Fruit fly (Drosophila melanogaster) whole organism, pupa: Measurements from ENCODE around the gene PolD1.
A peak's percentile ranks its signal among the peaks of the same experiment; 100 is the strongest.

Source experiments
- CG10348 ChIP-seq: fragments of 200-800 bp; sonication (Bioruptor generic); IDR thresholded peaks from 2 replicates; pipeline ENCODE4 v1.3.6; 2022; ENCODE audit warnings: missing biosample characterization, missing genetic modification characterization
- CG15710 ChIP-seq: fragments of 200-800 bp; sonication (Bioruptor generic); optimal IDR thresholded peaks from 2 replicates; lab custom pipeline; 2018; ENCODE audit warnings: missing biosample characterization, mild to moderate bottlenecking, missing genetic modification characterization, moderate library complexity
- CG4496 ChIP-seq: fragments of 200-800 bp; sonication (Bioruptor generic); IDR thresholded peaks from 3 replicates; pipeline ENCODE4 v1.3.6; 2022; ENCODE audit warnings: missing biosample characterization, missing genetic modification characterization
- fd96Ca ChIP-seq: fragments of 200-800 bp; sonication (Bioruptor generic); IDR thresholded peaks from 3 replicates; pipeline ENCODE4 v1.3.6; 2022; ENCODE audit warnings: missing biosample characterization, missing genetic modification characterization

dm6 chr3L:16026065-16026789, 38.6 kb upstream of the PolD1 start:
- no peak for TF ChIP-seq CG4496 (GFP tag; lab: Robert Waterston, UW)
- no peak for TF ChIP-seq CG15710 (tag; lab: Kevin White, UChicago)
- peak; percentile 54; the same call in 2 of the 3 replicates for TF ChIP-seq fd96Ca (GFP tag; lab: Robert Waterston, UW)
- no peak for TF ChIP-seq CG10348
